Fruit fly (Drosophila melanogaster) whole organism, embryonic: ENCODE results near the gene CG5846.

ENCODE experiments used
- Antp ChIP-seq: fragments of 200-800 bp; sonication (Bioruptor generic); optimal IDR thresholded peaks from 3 replicates; lab custom pipeline; 2016; ENCODE audit warnings: missing biosample characterization, missing genetic modification characterization
- CG11093 ChIP-seq: fragments of 200-800 bp; sonication (Bioruptor generic); IDR thresholded peaks from 3 replicates; pipeline ENCODE4 v1.3.6; 2022; ENCODE audit warnings: missing biosample characterization, missing genetic modification characterization
- CG12071 ChIP-seq: fragments of 200-800 bp; sonication (Bioruptor generic); optimal IDR thresholded peaks from 3 replicates; lab custom pipeline; 2018; ENCODE audit warnings: missing biosample characterization, mild to moderate bottlenecking, missing genetic modification characterization
- CG12155 ChIP-seq: fragments of 200-800 bp; sonication (Bioruptor generic); optimal IDR thresholded peaks from 3 replicates; lab custom pipeline; 2016; ENCODE audit warnings: missing biosample characterization, missing genetic modification characterization
- CG12744 ChIP-seq: fragments of 200-800 bp; sonication (Bioruptor generic); optimal IDR thresholded peaks from 2 replicates; lab custom pipeline; 2016; ENCODE audit warnings: missing biosample characterization, missing genetic modification characterization
- CG15514 ChIP-seq: fragments of 200-800 bp; sonication (Bioruptor generic); optimal IDR thresholded peaks from 3 replicates; lab custom pipeline; 2017; ENCODE audit warnings: missing biosample characterization, missing genetic modification characterization, mild to moderate bottlenecking, moderate library complexity, missing genetic modification reagents
- CG16863 ChIP-seq: fragments of 200-800 bp; sonication (Bioruptor generic); optimal IDR thresholded peaks from 3 replicates; lab custom pipeline; 2016; ENCODE audit warnings: missing biosample characterization, missing genetic modification characterization
- CG17328 ChIP-seq: fragments of 200-800 bp; sonication (Bioruptor generic); IDR thresholded peaks from 2 replicates; pipeline ENCODE4 v1.3.6; 2022; ENCODE audit warnings: missing biosample characterization, missing genetic modification characterization
- CG18011 ChIP-seq: fragments of 200-800 bp; sonication (Bioruptor generic); optimal IDR thresholded peaks from 2 replicates; lab custom pipeline; 2017; ENCODE audit warnings: missing biosample characterization, missing genetic modification characterization, mild to moderate bottlenecking, moderate library complexity, missing genotype
- CG31365 ChIP-seq: fragments of 200-800 bp; sonication (Bioruptor generic); optimal IDR thresholded peaks from 2 replicates; lab custom pipeline; 2018; ENCODE audit warnings: missing biosample characterization, mild to moderate bottlenecking, missing genetic modification characterization
- CG31441 ChIP-seq: fragments of 200-800 bp; sonication (Bioruptor generic); IDR thresholded peaks from 2 replicates; pipeline ENCODE4 v1.3.6; 2022; ENCODE audit warnings: missing biosample characterization, missing genetic modification characterization
- CG34422 ChIP-seq: fragments of 200-800 bp; sonication (Bioruptor generic); IDR thresholded peaks from 3 replicates; pipeline ENCODE4 v1.3.6; 2022; ENCODE audit warnings: missing biosample characterization, missing genetic modification characterization
- CG3838 ChIP-seq: fragments of 200-800 bp; sonication (Bioruptor generic); optimal IDR thresholded peaks from 3 replicates; lab custom pipeline; 2016; ENCODE audit warnings: missing biosample characterization, missing genetic modification characterization
- CG4820 ChIP-seq: fragments of 200-800 bp; sonication (Bioruptor generic); optimal IDR thresholded peaks from 3 replicates; lab custom pipeline; 2016; ENCODE audit warnings: missing biosample characterization, missing genetic modification characterization
- CG6272 ChIP-seq: fragments of 200-800 bp; sonication (Bioruptor generic); IDR thresholded peaks from 2 replicates; pipeline ENCODE4 v1.3.6; 2022; ENCODE audit warnings: missing biosample characterization, missing genetic modification characterization
- CG6654 ChIP-seq: fragments of 200-800 bp; sonication (Bioruptor generic); optimal IDR thresholded peaks from 2 replicates; lab custom pipeline; 2017; ENCODE audit warnings: missing biosample characterization, mild to moderate bottlenecking, missing genetic modification characterization
- CG7786 ChIP-seq: fragments of 200-800 bp; sonication (Bioruptor generic); optimal IDR thresholded peaks from 2 replicates; lab custom pipeline; 2016; ENCODE audit warnings: missing biosample characterization, missing genetic modification characterization
- CG7963 ChIP-seq: fragments of 200-800 bp; sonication (Bioruptor generic); IDR thresholded peaks from 3 replicates; pipeline ENCODE4 v1.3.6; 2022; ENCODE audit warnings: missing biosample characterization, missing genetic modification characterization; ENCODE audit not compliant: partially characterized antibody
- CG9609 ChIP-seq: fragments of 200-800 bp; sonication (Bioruptor generic); optimal IDR thresholded peaks from 3 replicates; lab custom pipeline; 2016; ENCODE audit warnings: missing biosample characterization, missing genetic modification characterization
- Chrac-16 ChIP-seq: fragments of 200-800 bp; sonication (Bioruptor generic); optimal IDR thresholded peaks from 3 replicates; lab custom pipeline; 2016; ENCODE audit warnings: missing biosample characterization, missing genetic modification characterization
- D ChIP-seq, 2 experiments: fragments of 200-800 bp in 1 of 2; fragments of >200 bp in 1 of 2; sonication (Bioruptor generic) in 1 of 2; optimal IDR thresholded peaks; 2 replicates in 1 of 2; 3 replicates in 1 of 2; lab custom pipeline; 2017; ENCODE audit warnings: mild to moderate bottlenecking in 1 of 2, missing biosample characterization in 1 of 2, missing genetic modification characterization in 1 of 2, missing genetic modification reagents in 1 of 2
- Dfd ChIP-seq, 2 experiments: fragments of >200 bp; optimal IDR thresholded peaks; 2 replicates each; lab custom pipeline; 2017; ENCODE audit warnings: missing biosample characterization in 2 of 2, missing genetic modification characterization in 2 of 2
- E2f1 ChIP-seq: fragments of 200-800 bp; sonication (Bioruptor generic); IDR thresholded peaks from 2 replicates; pipeline ENCODE4 v1.3.6; 2022; ENCODE audit warnings: missing biosample characterization, missing genetic modification characterization
- Ets65A ChIP-seq: fragments of 200-800 bp; sonication (Bioruptor generic); peaks from one replicate; lab custom pipeline; 2016; ENCODE audit warnings: missing biosample characterization, missing genetic modification characterization
- Gug ChIP-seq: fragments of 200-800 bp; sonication (Bioruptor generic); IDR thresholded peaks from 4 replicates; pipeline ENCODE4 v1.3.6; 2022; ENCODE audit warnings: missing biosample characterization, missing genetic modification characterization
- H15 ChIP-seq: fragments of 200-800 bp; sonication (Bioruptor generic); IDR thresholded peaks from 3 replicates; pipeline ENCODE4 v1.3.6; 2022; ENCODE audit warnings: missing biosample characterization, missing genetic modification characterization
- Hmx ChIP-seq: fragments of 200-800 bp; sonication (Bioruptor generic); optimal IDR thresholded peaks from 2 replicates; lab custom pipeline; 2016; ENCODE audit warnings: missing biosample characterization, missing genetic modification characterization
- Six4 ChIP-seq: fragments of 200-800 bp; sonication (Bioruptor generic); optimal IDR thresholded peaks from 2 replicates; lab custom pipeline; 2016; ENCODE audit warnings: missing biosample characterization, missing genetic modification characterization
- Sry-δ ChIP-seq: fragments of 200-800 bp; sonication (Bioruptor generic); optimal IDR thresholded peaks from 2 replicates; lab custom pipeline; 2016; ENCODE audit warnings: missing biosample characterization, missing genetic modification characterization
- Ssrp ChIP-seq: fragments of 200-800 bp; sonication (Bioruptor generic); optimal IDR thresholded peaks from 2 replicates; lab custom pipeline; 2018; ENCODE audit warnings: missing biosample characterization, mild to moderate bottlenecking, missing genetic modification characterization, moderate library complexity
- ase ChIP-seq: fragments of 200-800 bp; sonication (Bioruptor generic); IDR thresholded peaks from 3 replicates; pipeline ENCODE4 v1.3.6; 2022; ENCODE audit warnings: missing biosample characterization, missing genetic modification characterization
- bowl ChIP-seq: fragments of 200-800 bp; sonication (Bioruptor generic); IDR thresholded peaks from 2 replicates; pipeline ENCODE4 v1.3.6; 2022; ENCODE audit warnings: missing biosample characterization, missing genetic modification characterization
- crc ChIP-seq: fragments of 200-800 bp; sonication (Bioruptor generic); optimal IDR thresholded peaks from 2 replicates; lab custom pipeline; 2016; ENCODE audit warnings: missing biosample characterization, missing genetic modification characterization
- crol ChIP-seq: fragments of 200-800 bp; sonication (Bioruptor generic); IDR thresholded peaks from 2 replicates; pipeline ENCODE4 v1.3.6; 2022; ENCODE audit warnings: missing biosample characterization, missing genetic modification characterization
- dati ChIP-seq: fragments of 200-800 bp; sonication (Bioruptor generic); IDR thresholded peaks from 2 replicates; pipeline ENCODE4 v1.3.6; 2022; ENCODE audit warnings: missing biosample characterization, missing genetic modification characterization
- dmrt11E ChIP-seq: fragments of 200-800 bp; sonication (Bioruptor generic); optimal IDR thresholded peaks from 3 replicates; lab custom pipeline; 2018; ENCODE audit warnings: missing biosample characterization, mild to moderate bottlenecking, missing genetic modification characterization, moderate library complexity
- exex ChIP-seq: fragments of 200-800 bp; sonication (Bioruptor generic); optimal IDR thresholded peaks from 4 replicates; lab custom pipeline; 2018; ENCODE audit warnings: missing biosample characterization, mild to moderate bottlenecking, missing genetic modification characterization, moderate library complexity
- fd64A ChIP-seq: fragments of 200-800 bp; sonication (Bioruptor generic); optimal IDR thresholded peaks from 3 replicates; lab custom pipeline; 2018; ENCODE audit warnings: missing biosample characterization, mild to moderate bottlenecking, missing genetic modification characterization
- her ChIP-seq: fragments of 200-800 bp; sonication (Bioruptor generic); optimal IDR thresholded peaks from 2 replicates; lab custom pipeline; 2016; ENCODE audit warnings: missing biosample characterization, missing genetic modification characterization
- oc ChIP-seq: fragments of 200-800 bp; sonication (Bioruptor generic); optimal IDR thresholded peaks from 2 replicates; lab custom pipeline; 2018; ENCODE audit warnings: missing biosample characterization, mild to moderate bottlenecking, missing genetic modification characterization, moderate library complexity
- prd ChIP-seq, 3 experiments: fragments of >200 bp in 2 of 3; fragments of 200-800 bp in 1 of 3; sonication (Bioruptor generic) in 1 of 3; optimal IDR thresholded peaks in 2 of 3; IDR thresholded peaks in 1 of 3; 2 replicates in 2 of 3; 3 replicates in 1 of 3; pipeline versions ENCODE4 v1.3.6 to Lab custom; 2017 to 2022; ENCODE audit warnings: missing biosample characterization in 1 of 3, missing genetic modification characterization in 1 of 3
- slbo ChIP-seq: fragments of 200-800 bp; sonication (Bioruptor generic); IDR thresholded peaks from 2 replicates; pipeline ENCODE4 v1.3.6; 2022; ENCODE audit warnings: missing biosample characterization, missing genetic modification characterization
- sna ChIP-seq: fragments of 200-800 bp; sonication (Bioruptor generic); IDR thresholded peaks from 2 replicates; pipeline ENCODE4 v1.3.6; 2022; ENCODE audit warnings: missing biosample characterization, missing genetic modification characterization; ENCODE audit not compliant: partially characterized antibody
- so ChIP-seq: fragments of 200-800 bp; sonication (Bioruptor generic); IDR thresholded peaks from 3 replicates; pipeline ENCODE4 v1.3.6; 2022; ENCODE audit warnings: missing biosample characterization, missing genetic modification characterization
- sug ChIP-seq: fragments of 200-800 bp; optimal IDR thresholded peaks from 2 replicates; lab custom pipeline; 2019; ENCODE audit warnings: missing biosample characterization, mild to moderate bottlenecking, missing genetic modification characterization, moderate library complexity
- tx ChIP-seq: fragments of 200-800 bp; sonication (Bioruptor generic); optimal IDR thresholded peaks from 2 replicates; lab custom pipeline; 2016; ENCODE audit warnings: missing biosample characterization, missing genetic modification characterization
- wor ChIP-seq: fragments of 200-800 bp; sonication (Bioruptor generic); IDR thresholded peaks from 2 replicates; pipeline ENCODE4 v1.3.6; 2022; ENCODE audit warnings: missing biosample characterization, missing genetic modification characterization
- zfh2 ChIP-seq: fragments of 200-800 bp; sonication (Bioruptor generic); optimal IDR thresholded peaks from 2 replicates; lab custom pipeline; 2016; ENCODE audit warnings: missing biosample characterization, missing genetic modification characterization

Gene CG5846

DNA sequence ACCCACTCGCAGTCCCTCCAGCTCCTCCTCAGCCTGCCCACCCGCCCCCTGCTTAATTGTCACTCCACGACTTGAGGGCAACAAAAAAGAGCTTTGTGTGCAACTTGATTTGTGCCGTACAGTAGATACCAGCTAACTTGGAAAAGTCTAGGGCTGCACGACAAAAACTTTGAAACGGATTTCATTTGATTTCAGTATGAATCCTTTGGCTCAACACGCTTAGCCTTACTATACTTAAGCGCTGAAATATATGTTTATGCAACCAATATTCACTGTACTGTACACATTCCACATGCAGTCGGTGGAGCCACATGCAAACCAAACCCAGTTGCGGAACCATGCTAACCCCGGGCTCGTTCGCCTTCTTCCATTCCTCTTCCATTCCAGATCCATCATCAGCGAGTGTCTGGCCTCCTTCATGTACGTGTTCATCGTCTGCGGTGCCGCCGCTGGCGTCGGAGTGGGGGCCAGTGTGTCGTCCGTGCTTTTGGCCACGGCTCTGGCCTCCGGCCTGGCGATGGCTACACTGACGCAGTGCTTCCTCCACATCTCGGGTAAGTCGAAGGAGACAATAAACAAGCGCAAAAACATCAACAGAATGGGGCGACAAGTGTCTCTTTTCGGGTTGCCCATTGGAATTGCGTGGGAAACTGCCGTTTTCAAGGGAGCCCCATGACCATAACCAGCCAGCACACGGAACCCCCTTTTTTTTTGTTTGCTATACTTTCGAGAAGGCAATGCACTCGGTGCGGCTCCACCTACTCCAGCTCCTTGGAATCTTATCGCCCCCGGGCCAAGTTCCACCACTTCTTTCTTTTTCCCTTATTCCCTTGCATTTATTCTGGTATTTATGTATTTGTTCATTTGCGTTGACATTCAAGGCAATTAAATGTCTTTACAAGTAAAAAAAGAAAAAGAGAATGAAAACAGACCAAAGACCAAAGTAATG is 29.6 kb upstream of the CG5846 start (continued):
- TF ChIP-seq exex (tag; lab: Kevin White, UChicago) (no peak), E2f1 (GFP tag; lab: Robert Waterston, UW) (peak; percentile 46; the same call in 1 of the 2 replicates), Antp (peak; percentile 43), tx (no peak), Dfd (GFP tag; optimal IDR thresholded peaks at IDR 0.05; lab: Kevin White, UChicago) (no peak), Gug (GFP tag; lab: Robert Waterston, UW) (peak; percentile 61; the same call in 3 of the 4 replicates), dmrt11E (tag; lab: Kevin White, UChicago) (peak; percentile 32), CG11093 (GFP tag; lab: Robert Waterston, UW) (peak; percentile 70), slbo (GFP tag; lab: Robert Waterston, UW) (peak; percentile 36; the same call in 1 of the 2 replicates), Ssrp (tag; lab: Kevin White, UChicago) (peak; percentile 59), dati (GFP tag; lab: Robert Waterston, UW) (0 out of 2 replicates have a peak, but pooled peaks have one; percentile 30), fd64A (GFP tag; lab: Kevin White, UChicago) (peak; percentile 39), so (no peak), sug (tag; lab: Kevin White, UChicago) (no peak), D (optimal IDR thresholded peaks at IDR 0.05; lab: Kevin White, UChicago) (no peak), D (GFP tag; optimal IDR thresholded peaks at IDR 0.05; lab: Kevin White, UChicago) (peak; percentile 67), her (no peak), CG34422 (GFP tag; lab: Robert Waterston, UW) (peak; percentile 59; the same call in 2 of the 3 replicates), CG9609 (GFP tag; lab: Kevin White, UChicago) (peak; percentile 44), CG31441 (GFP tag; lab: Robert Waterston, UW) (peak; percentile 68), crc (GFP tag; lab: Kevin White, UChicago) (no peak), CG18011 (GFP tag; lab: Kevin White, UChicago) (no peak), ase (GFP tag; lab: Robert Waterston, UW) (peak; percentile 76; the same call in 1 of the 3 replicates), CG6272 (peak; percentile 33; the same call in 1 of the 2 replicates), H15 (GFP tag; lab: Robert Waterston, UW) (peak; percentile 76), CG4820 (GFP tag; lab: Kevin White, UChicago) (peak; percentile 60), CG16863 (peak; percentile 19), CG7786 (peak; percentile 6), CG17328 (peak; percentile 73), Chrac-16 (peak; percentile 41), Six4 (peak; percentile 60)

DNA sequence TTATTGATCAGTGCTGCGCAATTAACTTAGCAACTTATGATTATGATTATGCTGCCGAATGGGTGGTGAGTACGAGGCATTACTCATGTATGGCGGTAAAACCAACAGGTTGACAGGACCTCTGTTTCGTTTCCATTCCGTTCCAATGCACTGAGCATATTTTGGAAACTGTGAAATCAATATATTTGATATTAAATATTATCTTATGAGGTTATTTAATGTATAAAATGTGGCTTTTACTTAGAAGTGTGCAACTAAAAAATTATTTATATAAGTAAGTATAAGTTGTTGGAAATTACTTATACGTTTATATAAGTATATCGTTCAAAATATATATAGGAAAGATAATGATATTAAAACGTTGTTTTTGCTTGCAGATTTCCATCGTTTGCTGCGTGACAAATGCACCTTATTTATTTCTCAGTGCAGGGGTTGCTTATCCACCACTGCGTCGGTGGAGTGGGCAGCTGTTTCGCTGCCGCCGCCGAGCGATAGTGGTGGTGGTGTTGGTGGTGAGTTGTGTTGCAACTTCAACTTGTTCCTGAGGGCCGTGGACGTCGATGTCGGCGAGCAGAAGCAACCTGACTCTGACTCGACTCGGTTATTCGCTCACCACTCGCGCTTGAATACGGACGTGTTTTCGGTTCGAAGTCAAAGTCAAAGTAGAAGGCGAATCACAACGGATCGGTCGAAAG is 27.2 kb upstream of the CG5846 start, which contains the start of gene bib:
Gene bib, plus strand, starts transcription at position 568 of the 695 bp plus-strand sequence.
- TF ChIP-seq CG6272 = peak; percentile 46; the same call in 1 of the 2 replicates
- TF ChIP-seq CG12155 (GFP tag; lab: Kevin White, UChicago) = peak; percentile 73
- TF ChIP-seq CG6654 (GFP tag; lab: Kevin White, UChicago) = peak; percentile 47
- TF ChIP-seq CG15514 (GFP tag; lab: Kevin White, UChicago) = peak; percentile 52
- TF ChIP-seq oc (tag; lab: Kevin White, UChicago) = peak; percentile 73
- no peak for TF ChIP-seq CG12744 (GFP tag; lab: Kevin White, UChicago)
- TF ChIP-seq wor (GFP tag; lab: Robert Waterston, UW) = peak; percentile 40; the same call in 1 of the 2 replicates
- TF ChIP-seq CG7963 = no peak
- no peak for TF ChIP-seq sna (GFP tag; lab: Robert Waterston, UW)
- no peak for TF ChIP-seq prd (optimal IDR thresholded peaks at IDR 0.05; lab: Kevin White, UChicago)
- TF ChIP-seq prd (GFP tag; IDR thresholded peaks at IDR 0.05; lab: Robert Waterston, UW) = peak; percentile 81
- TF ChIP-seq crol = no peak
- no peak for TF ChIP-seq Sry-δ
- TF ChIP-seq bowl (GFP tag; lab: Robert Waterston, UW) = 0 out of 2 replicates have a peak, but pooled peaks have one; percentile 26
- TF ChIP-seq zfh2 (GFP tag; lab: Kevin White, UChicago) = no peak
- no peak for TF ChIP-seq CG31365
- TF ChIP-seq Ets65A (GFP tag; lab: Kevin White, UChicago) = no peak
- TF ChIP-seq CG12071 (GFP tag; lab: Kevin White, UChicago) = no peak
- TF ChIP-seq Hmx = no peak
- TF ChIP-seq CG3838 (GFP tag; lab: Kevin White, UChicago) = peak; percentile 48
